Worm (Caenorhabditis elegans): ENCODE measurements around the gene nhr-264.
"Not testable (repeated sequence)": the region's sequence is repeated elsewhere in the genome, so short reads cannot be mapped to it uniquely, and the experiment has no call there.

Gene nhr-264

DNA sequence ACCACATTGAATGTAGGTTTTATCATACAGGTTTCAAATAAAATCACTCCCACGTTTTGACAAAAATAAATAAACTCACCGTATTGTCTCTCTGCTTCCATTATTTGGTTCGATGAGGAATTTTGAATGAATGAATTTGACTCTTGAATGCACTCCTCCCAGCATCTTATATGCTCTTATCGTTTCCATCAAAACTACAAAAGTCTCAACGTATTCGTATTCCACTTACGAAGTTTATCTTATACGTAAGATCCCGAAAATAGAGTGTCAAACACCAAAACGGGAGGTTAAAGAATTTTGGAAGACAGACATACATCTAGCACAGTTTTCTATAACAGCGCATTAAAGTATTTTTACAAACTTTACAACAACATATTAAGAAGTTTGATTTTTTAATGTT is at the start of gene nhr-264:
Gene nhr-264, minus strand, starts transcription at position 101 of the 400 bp plus-strand sequence.
- TF ChIP-seq che-1, rnt-1, tbx-7 (tag; optimal IDR thresholded peaks at IDR 0.05): not testable (repeated sequence)

DNA sequence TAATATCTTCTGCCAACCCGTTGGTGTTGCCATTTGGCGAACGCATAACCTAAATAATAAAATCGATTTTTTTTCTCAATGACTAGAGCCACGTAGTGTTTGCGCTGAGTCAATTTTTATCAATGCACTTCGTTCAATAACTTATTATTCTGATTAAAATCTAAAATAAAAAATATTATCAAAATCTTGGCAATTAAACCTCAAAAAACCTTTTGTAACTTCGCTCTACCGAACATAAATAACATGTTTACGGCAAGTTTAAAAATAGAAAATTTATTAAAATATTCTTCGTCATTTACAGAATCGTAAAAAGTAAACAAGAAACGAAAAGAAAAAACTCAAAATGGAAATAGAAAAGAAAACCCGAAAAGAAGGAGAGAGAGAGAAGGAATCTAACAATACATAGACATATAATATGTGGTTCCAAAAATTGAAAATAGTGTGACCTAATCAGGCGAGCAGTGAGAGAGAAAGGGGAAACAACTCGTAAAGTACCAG is 49.4 kb upstream of the nhr-264 start, which contains the start of gene pigc-1:
Gene pigc-1, minus strand, starts transcription at position 51 of the 498 bp plus-strand sequence.
- TF ChIP-seq ceh-9 (tag; optimal IDR thresholded peaks at IDR 0.05) (no peak), dve-1 (tag; optimal IDR thresholded peaks at IDR 0.05) (no peak), elt-4 (tag; optimal IDR thresholded peaks at IDR 0.05) (no peak), unc-42 (tag; optimal IDR thresholded peaks at IDR 0.05) (peak; percentile 8), fax-1 (tag; optimal IDR thresholded peaks at IDR 0.05) (no peak), ceh-14 (tag; optimal IDR thresholded peaks at IDR 0.05) (no peak), odd-2 (tag; optimal IDR thresholded peaks at IDR 0.05) (no peak)

DNA sequence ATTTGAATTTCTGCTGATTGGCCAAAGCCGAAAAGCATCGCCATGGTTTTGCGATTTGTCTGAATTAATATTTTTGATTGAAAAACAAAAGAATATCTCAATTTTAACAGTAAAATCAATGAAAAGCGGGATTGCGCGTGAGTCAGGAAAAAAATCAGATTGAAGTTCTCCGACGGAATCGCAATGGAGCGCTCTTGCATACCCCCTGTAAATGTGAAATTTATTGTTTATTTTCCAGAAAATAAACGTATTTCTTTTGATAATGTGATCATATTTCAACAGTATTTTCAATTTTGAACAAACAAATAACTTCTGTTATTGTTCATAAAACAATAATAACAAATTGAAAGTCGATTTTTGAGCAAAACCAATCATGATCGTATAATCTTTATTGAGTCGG is 47.9 kb upstream of the nhr-264 start, which contains the start of gene vps-26:
Gene vps-26, minus strand, starts transcription at position 200 of the 400 bp plus-strand sequence.
- no peak for TF ChIP-seq lim-6 (tag; optimal IDR thresholded peaks at IDR 0.05)
- TF ChIP-seq K09A11.1 (tag; optimal IDR thresholded peaks at IDR 0.05; ENCODE audit: insufficient read depth): no peak
- no peak for TF ChIP-seq pqm-1 (tag; optimal IDR thresholded peaks at IDR 0.05)
- no peak for TF ChIP-seq ceh-30 (tag; optimal IDR thresholded peaks at IDR 0.05)

DNA sequence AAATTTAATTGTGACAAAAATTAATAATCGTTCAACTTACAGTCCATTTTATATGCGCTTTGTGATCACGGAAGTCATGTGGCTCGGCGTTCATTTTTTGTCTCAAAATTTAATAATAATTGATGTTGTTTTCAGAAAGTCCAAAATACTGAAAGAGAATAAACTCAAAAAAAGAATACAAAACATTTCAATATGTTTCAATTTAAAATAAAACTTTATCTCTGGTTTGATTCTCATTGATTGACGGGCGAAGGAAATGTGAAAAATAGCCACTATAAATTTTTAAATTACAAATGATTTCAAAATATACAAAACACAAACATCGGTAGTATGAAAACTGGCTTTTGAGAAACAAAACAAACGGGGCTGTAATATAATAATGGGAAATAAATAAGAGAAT is 45.5 kb upstream of the nhr-264 start, which contains the start of gene T20D3.6:
Gene T20D3.6, minus strand, starts transcription at position 101 of the 400 bp plus-strand sequence.
- TF ChIP-seq ceh-2 (tag; optimal IDR thresholded peaks at IDR 0.05) (no peak), ceh-34 (tag; optimal IDR thresholded peaks at IDR 0.05) (no peak), odd-2 (tag; optimal IDR thresholded peaks at IDR 0.05) (no peak), nfya-1 (tag; optimal IDR thresholded peaks at IDR 0.05) (no peak), nhr-11 (tag; optimal IDR thresholded peaks at IDR 0.05) (no peak)

DNA sequence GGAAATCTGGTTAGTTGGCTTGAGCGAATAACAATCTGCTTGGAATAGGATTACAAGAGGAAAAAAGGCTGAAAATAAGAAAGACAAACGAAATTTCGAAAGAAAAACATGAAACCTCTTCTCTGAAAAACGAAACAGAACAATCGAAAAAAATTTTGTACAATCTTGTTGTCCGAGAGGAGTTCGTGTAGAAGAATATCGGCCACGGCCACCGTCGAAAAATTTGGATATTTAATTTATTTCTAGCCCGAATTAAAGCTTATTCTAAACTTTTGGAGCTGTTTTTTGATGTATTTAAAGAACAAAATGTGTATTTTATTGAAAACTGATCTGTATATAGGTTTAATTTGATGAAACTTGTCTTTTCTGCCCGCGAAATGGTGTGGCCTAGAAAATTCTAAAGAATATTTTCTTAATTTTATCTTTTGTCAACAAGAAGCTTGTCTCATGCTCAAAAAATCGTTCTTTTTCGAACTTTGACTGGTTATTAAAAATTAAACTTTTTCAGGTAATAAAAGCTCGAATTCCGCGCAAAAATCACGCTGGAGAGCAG is 42.9 kb upstream of the nhr-264 start, which contains the start of gene T20D3.5:
Gene T20D3.5, plus strand, starts transcription at position 503 of the 553 bp plus-strand sequence.
- TF ChIP-seq tbx-2 (tag; optimal IDR thresholded peaks at IDR 0.05) (peak; percentile 7), ceh-2 (tag; optimal IDR thresholded peaks at IDR 0.05) (peak; percentile 7), ahr-1 (tag; optimal IDR thresholded peaks at IDR 0.05) (no peak)

DNA sequence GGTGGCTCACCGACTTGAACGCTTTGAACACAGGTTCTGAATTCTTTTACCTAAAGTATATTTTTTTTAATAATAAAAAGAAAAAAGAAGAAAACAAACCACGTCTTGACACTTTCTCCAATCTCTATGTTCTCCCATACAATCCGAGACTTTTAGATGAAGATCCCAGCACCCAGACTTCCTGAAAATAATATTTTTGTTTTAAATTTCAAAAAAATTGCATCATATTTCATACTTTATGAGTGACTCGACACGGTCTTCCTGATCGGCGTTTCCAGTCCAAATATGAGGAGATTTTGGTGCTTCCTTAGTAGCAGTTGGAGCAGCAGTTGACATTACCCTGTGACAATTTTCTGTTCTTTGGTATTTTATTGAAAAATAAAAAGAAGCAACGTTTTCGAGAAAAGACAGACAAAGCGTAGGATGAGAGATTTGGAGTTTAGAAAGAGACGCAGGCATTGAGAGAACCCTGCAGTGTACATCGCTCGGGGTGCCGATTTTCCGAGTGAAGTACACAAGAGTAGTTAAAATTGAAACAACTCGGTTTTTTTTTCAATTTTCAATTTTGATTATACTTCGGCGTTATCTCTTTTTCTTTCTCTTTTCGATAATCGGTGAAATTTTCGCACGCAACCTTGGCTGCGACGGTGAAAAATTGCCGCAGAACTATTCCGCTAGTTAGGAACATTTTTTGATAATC is 42.0 kb upstream of the nhr-264 start, which contains the start of the genes coa-4 and T20D3.14:
Gene coa-4, minus strand, starts transcription at position 51 of the 700 bp plus-strand sequence.
Gene T20D3.14, minus strand, starts transcription at position 358 of the 700 bp plus-strand sequence.
- TF ChIP-seq gmeb-2 (tag; optimal IDR thresholded peaks at IDR 0.05) (no peak), C38D4.7 (GFP tag; optimal IDR thresholded peaks at IDR 0.05) (no peak), lin-11 (tag; optimal IDR thresholded peaks at IDR 0.05) (no peak), hlh-13 (GFP tag; optimal IDR thresholded peaks at IDR 0.05) (no peak), unc-42 (tag; optimal IDR thresholded peaks at IDR 0.05) (no peak), hlh-15 (tag; optimal IDR thresholded peaks at IDR 0.05) (no peak), odd-2 (tag; optimal IDR thresholded peaks at IDR 0.05) (no peak), ttx-3 (tag; optimal IDR thresholded peaks at IDR 0.05) (no peak), Y22D7AL.16 (tag; optimal IDR thresholded peaks at IDR 0.05) (no peak)

DNA sequence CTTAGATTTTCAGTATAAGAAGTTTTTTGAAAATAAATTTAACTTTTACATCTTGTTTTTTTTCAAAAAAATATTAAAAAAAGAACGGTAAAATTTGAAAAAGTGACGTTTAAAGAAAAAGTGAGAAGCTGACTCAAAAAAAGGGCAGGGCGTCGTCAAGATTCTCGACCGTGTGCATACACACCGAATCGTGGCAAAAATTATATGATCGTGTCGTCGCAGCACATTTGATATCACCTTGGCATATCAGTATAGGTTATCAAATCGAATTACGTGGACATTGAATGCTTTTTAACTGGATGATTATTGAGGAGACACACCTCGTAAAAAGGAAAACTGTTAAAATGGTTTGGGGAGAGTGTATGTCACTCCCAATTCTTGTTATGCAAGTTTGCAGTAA is 39.3 kb upstream of the nhr-264 start:
- TF ChIP-seq elt-2 (tag; optimal IDR thresholded peaks at IDR 0.05) (peak; percentile 49), lin-11 (tag; optimal IDR thresholded peaks at IDR 0.05) (no peak)
